Worm (Caenorhabditis elegans): ENCODE results near the gene zmp-1.

DNA sequence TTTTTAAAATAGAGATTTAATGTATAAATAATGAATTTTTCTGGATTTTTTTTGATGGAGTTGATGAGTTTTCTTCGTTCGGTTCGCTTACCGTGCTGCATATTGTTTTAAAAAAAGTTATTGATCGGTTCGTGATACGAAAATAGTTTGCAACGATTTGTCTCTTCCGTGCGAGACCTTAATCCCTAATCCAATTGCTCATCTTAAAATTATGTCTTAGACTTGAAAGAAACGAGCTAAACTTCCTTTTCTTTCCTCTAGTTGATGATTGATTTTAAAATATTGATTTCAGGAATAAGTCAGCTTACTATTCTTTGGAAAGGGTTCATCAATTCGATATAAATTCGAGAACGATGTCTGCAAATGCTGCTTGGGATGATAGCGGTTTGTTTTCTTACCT lies 24.3 kb downstream of the zmp-1 start, which contains the start of gene C28H8.3:
- TF ChIP-seq sem-2 (GFP tag; optimal IDR thresholded peaks at IDR 0.05) = no peak
- TF ChIP-seq tbx-8 (GFP tag; optimal IDR thresholded peaks at IDR 0.05) = no peak
- no peak for TF ChIP-seq unc-62 (GFP tag; optimal IDR thresholded peaks at IDR 0.05)
- no peak for TF ChIP-seq ztf-11 (tag; optimal IDR thresholded peaks at IDR 0.05)
- TF ChIP-seq nhr-28 (tag; optimal IDR thresholded peaks at IDR 0.05) = no peak
- no peak for TF ChIP-seq unc-39 (tag; optimal IDR thresholded peaks at IDR 0.05)

Data from whole organism, mixed stage, embryonic.